Worm (Caenorhabditis elegans) whole organism, L1 larva: ENCODE results near the gene F36D4.6.
A peak's percentile ranks its signal among the peaks of the same experiment; 100 is the strongest.

Experiments used
- C04F5.9 ChIP-seq: sonication (generic microtip); optimal IDR thresholded peaks from 2 replicates; lab custom pipeline; 2016; ENCODE audit warnings: missing genetic modification characterization, missing compliant biosample characterization
- C16A3.4 ChIP-seq: fragments of 150-350 bp; optimal IDR thresholded peaks from 2 replicates; lab custom pipeline; 2014; ENCODE audit warnings: missing biosample characterization, missing genetic modification characterization
- F16B12.6 ChIP-seq: fragments of 150-350 bp; optimal IDR thresholded peaks from 2 replicates; lab custom pipeline; 2014; ENCODE audit warnings: missing biosample characterization, missing genetic modification characterization
- aly-2 ChIP-seq: fragments of 150-350 bp; optimal IDR thresholded peaks from 2 replicates; lab custom pipeline; 2014; ENCODE audit warnings: missing biosample characterization, missing genetic modification characterization
- blmp-1 ChIP-seq: fragments of 150-350 bp; optimal IDR thresholded peaks from 2 replicates; lab custom pipeline; 2014; ENCODE audit warnings: missing biosample characterization, missing genetic modification characterization
- ceh-8 ChIP-seq: fragments of 200-800 bp; sonication (Bioruptor generic); optimal IDR thresholded peaks from 2 replicates; lab custom pipeline; 2018; ENCODE audit warnings: mild to moderate bottlenecking, missing genetic modification characterization, moderate library complexity, missing compliant biosample characterization
- ceh-88 ChIP-seq: fragments of 200-800 bp; sonication (Bioruptor generic); IDR thresholded peaks from 2 replicates; pipeline ENCODE4 v1.3.6; 2022; ENCODE audit warnings: missing genetic modification characterization, missing compliant biosample characterization
- dpl-1 ChIP-seq, 3 experiments: fragments of 150-350 bp in 2 of 3; sonication (generic microtip) in 1 of 3; optimal IDR thresholded peaks; 2 replicates each; lab custom pipeline; 2014 to 2017; ENCODE audit warnings: missing biosample characterization in 3 of 3, missing genetic modification characterization in 3 of 3, missing genetic modification reagents in 3 of 3
- dsc-1 ChIP-seq: sonication (generic microtip); optimal IDR thresholded peaks from 2 replicates; lab custom pipeline; 2016; ENCODE audit warnings: mild to moderate bottlenecking, missing genetic modification characterization, missing compliant biosample characterization
- efl-1 ChIP-seq, 4 experiments: fragments of 150-350 bp; optimal IDR thresholded peaks in 3 of 4; peaks in 1 of 4; 1 replicate in 1 of 4; 2 replicates in 3 of 4; lab custom pipeline; 2014; ENCODE audit warnings: missing biosample characterization in 2 of 4, missing genetic modification characterization in 2 of 4, missing genetic modification reagents in 2 of 4
- efl-3 ChIP-seq: fragments of 200-800 bp; sonication (Bioruptor generic); optimal IDR thresholded peaks from 2 replicates; lab custom pipeline; 2018; ENCODE audit warnings: mild to moderate bottlenecking, missing genetic modification characterization, missing compliant biosample characterization
- egl-13 ChIP-seq: sonication (generic microtip); optimal IDR thresholded peaks from 2 replicates; lab custom pipeline; 2016; ENCODE audit warnings: missing genotype, missing genetic modification reagents, missing genetic modification characterization, missing compliant biosample characterization
- ets-5 ChIP-seq: fragments of 200-800 bp; sonication (Bioruptor generic); IDR thresholded peaks from 2 replicates; pipeline ENCODE4 v1.3.6; 2022; ENCODE audit warnings: missing genetic modification characterization, missing compliant biosample characterization
- fkh-4 ChIP-seq: sonication (generic microtip); optimal IDR thresholded peaks from 2 replicates; lab custom pipeline; 2016; ENCODE audit warnings: missing compliant biosample characterization, missing genetic modification characterization, borderline replicate concordance
- fkh-8 ChIP-seq: sonication (generic microtip); optimal IDR thresholded peaks from 2 replicates; lab custom pipeline; 2016; ENCODE audit warnings: mild to moderate bottlenecking, missing genetic modification characterization, missing compliant biosample characterization
- irx-1 ChIP-seq: sonication (generic microtip); optimal IDR thresholded peaks from 2 replicates; lab custom pipeline; 2016; ENCODE audit warnings: missing genetic modification characterization, missing compliant biosample characterization
- isw-1 ChIP-seq: fragments of 200-800 bp; sonication (Bioruptor generic); IDR thresholded peaks from 2 replicates; pipeline ENCODE4 v1.3.6; 2022; ENCODE audit warnings: missing genetic modification characterization, missing compliant biosample characterization
- lin-13 ChIP-seq: fragments of 150-350 bp; optimal IDR thresholded peaks from 2 replicates; lab custom pipeline; 2014; ENCODE audit warnings: missing biosample characterization, missing genetic modification reagents, missing genetic modification characterization
- lin-15B ChIP-seq: fragments of 150-350 bp; sonication (generic microtip); optimal IDR thresholded peaks from 3 replicates; lab custom pipeline; 2014; ENCODE audit warnings: missing biosample characterization, missing genetic modification characterization
- lir-3 ChIP-seq: sonication (generic microtip); optimal IDR thresholded peaks from 2 replicates; lab custom pipeline; 2016; ENCODE audit warnings: mild to moderate bottlenecking, missing genetic modification characterization, moderate library complexity, missing compliant biosample characterization; ENCODE audit not compliant: poor library complexity
- mab-9 ChIP-seq: fragments of 200-800 bp; sonication (Bioruptor generic); IDR thresholded peaks from 2 replicates; pipeline ENCODE4 v1.3.6; 2022; ENCODE audit warnings: missing genetic modification reagents, missing genetic modification characterization, missing compliant biosample characterization
- mdl-1 ChIP-seq, 2 experiments: fragments of 150-350 bp; optimal IDR thresholded peaks; 2 replicates each; lab custom pipeline; 2014 to 2017; ENCODE audit warnings: missing biosample characterization in 2 of 2, missing genetic modification characterization in 2 of 2, inconsistent platforms in 1 of 2
- mef-2 ChIP-seq: fragments of 150-350 bp; optimal IDR thresholded peaks from 2 replicates; lab custom pipeline; 2014; ENCODE audit warnings: missing biosample characterization, missing genetic modification characterization
- mep-1 ChIP-seq: fragments of 150-350 bp; optimal IDR thresholded peaks from 2 replicates; lab custom pipeline; 2014; ENCODE audit warnings: missing biosample characterization, missing genetic modification characterization
- nhr-12 ChIP-seq: sonication (generic microtip); optimal IDR thresholded peaks from 2 replicates; lab custom pipeline; 2017; ENCODE audit warnings: missing biosample characterization, missing genetic modification characterization
- nhr-28 ChIP-seq: fragments of 150-350 bp; optimal IDR thresholded peaks from 2 replicates; lab custom pipeline; 2014; ENCODE audit warnings: missing biosample characterization, missing genetic modification characterization
- nhr-47 ChIP-seq: sonication (generic microtip); optimal IDR thresholded peaks from 2 replicates; lab custom pipeline; 2016; ENCODE audit warnings: mild to moderate bottlenecking, missing genetic modification characterization, moderate library complexity, missing compliant biosample characterization
- nhr-71 ChIP-seq: sonication (generic microtip); optimal IDR thresholded peaks from 2 replicates; lab custom pipeline; 2016; ENCODE audit warnings: mild to moderate bottlenecking, missing genetic modification characterization, moderate library complexity, missing compliant biosample characterization
- nhr-77 ChIP-seq: fragments of 150-350 bp; optimal IDR thresholded peaks from 2 replicates; lab custom pipeline; 2014; ENCODE audit warnings: missing biosample characterization, missing genetic modification characterization
- pax-3 ChIP-seq: fragments of 200-800 bp; sonication (Bioruptor generic); optimal IDR thresholded peaks from 2 replicates; lab custom pipeline; 2018; ENCODE audit warnings: mild to moderate bottlenecking, missing genetic modification characterization, moderate library complexity, missing compliant biosample characterization
- pqm-1 ChIP-seq: sonication (generic microtip); optimal IDR thresholded peaks from 3 replicates; lab custom pipeline; 2017; ENCODE audit warnings: missing biosample characterization, missing genetic modification characterization
- rnt-1 ChIP-seq: sonication (generic microtip); optimal IDR thresholded peaks from 2 replicates; lab custom pipeline; 2016; ENCODE audit warnings: mild to moderate bottlenecking, missing genetic modification characterization, moderate library complexity, missing compliant biosample characterization
- sox-4 ChIP-seq: sonication (generic microtip); optimal IDR thresholded peaks from 2 replicates; lab custom pipeline; 2016; ENCODE audit warnings: missing genetic modification characterization, missing compliant biosample characterization
- sptf-1 ChIP-seq: fragments of 150-350 bp; optimal IDR thresholded peaks from 2 replicates; lab custom pipeline; 2014; ENCODE audit warnings: missing biosample characterization, missing genetic modification characterization
- swsn-7 ChIP-seq: sonication (generic microtip); optimal IDR thresholded peaks from 2 replicates; lab custom pipeline; 2016; ENCODE audit warnings: missing genetic modification characterization, missing compliant biosample characterization
- tbx-2 ChIP-seq: sonication (generic microtip); optimal IDR thresholded peaks from 2 replicates; lab custom pipeline; 2016; ENCODE audit warnings: missing genetic modification characterization, missing compliant biosample characterization
- tlp-1 ChIP-seq: fragments of 150-350 bp; optimal IDR thresholded peaks from 2 replicates; lab custom pipeline; 2014; ENCODE audit warnings: missing biosample characterization, missing genetic modification characterization
- unc-86 ChIP-seq: sonication (generic microtip); optimal IDR thresholded peaks from 2 replicates; lab custom pipeline; 2016; ENCODE audit warnings: missing genetic modification characterization, missing compliant biosample characterization
- unc-98 ChIP-seq: fragments of 200-800 bp; sonication (Bioruptor generic); IDR thresholded peaks from 2 replicates; pipeline ENCODE4 v1.3.6; 2022; ENCODE audit warnings: missing genetic modification characterization, missing compliant biosample characterization
- xbp-1 ChIP-seq: sonication (generic microtip); optimal IDR thresholded peaks from 2 replicates; lab custom pipeline; 2016; ENCODE audit warnings: missing genetic modification characterization, missing compliant biosample characterization
- ztf-11 ChIP-seq, 2 experiments: sonication (generic microtip); optimal IDR thresholded peaks; 2 replicates each; lab custom pipeline; 2016 to 2017; ENCODE audit warnings: missing genetic modification characterization in 2 of 2, missing biosample characterization in 1 of 2, missing compliant biosample characterization in 1 of 2

Gene F36D4.6

ce11 chrV:9427075-9427474 lies at the start of gene F36D4.6:
Gene F36D4.6 (minus strand): TSS chrV:9427175.
- TF ChIP-seq irx-1 (no peak), nhr-77 (tag; lab: Kevin White, UChicago) (no peak), nhr-12 (tag; lab: Kevin White, UChicago) (no peak), efl-1 (optimal IDR thresholded peaks at IDR 0.05; lab: Kevin White, UChicago) (no peak), efl-1 (GFP tag; optimal IDR thresholded peaks at IDR 0.05 in 1 of 2; lab: Kevin White, UChicago) (peak in 1 of 2 experiments; percentile 50)

DNA sequence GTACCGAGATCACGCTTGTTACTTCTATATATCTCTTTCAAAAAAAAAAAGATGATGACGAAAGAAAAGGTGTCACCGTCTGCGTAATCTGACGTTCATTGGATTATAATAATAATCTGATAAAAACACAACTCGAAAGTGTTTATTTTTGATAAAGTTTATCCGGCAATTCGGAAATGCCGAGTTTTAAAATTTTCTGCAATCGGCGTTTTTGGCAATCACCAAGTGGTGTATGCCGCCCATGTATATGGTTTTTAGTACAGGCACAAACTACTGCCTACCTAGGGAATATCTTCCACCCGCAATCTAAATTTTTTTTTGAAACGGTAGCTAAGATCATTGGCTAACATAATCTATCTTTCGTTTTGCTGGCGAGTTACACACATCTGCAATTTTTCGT lies 46.9 kb upstream of the F36D4.6 start:
- TF ChIP-seq pax-3: peak; percentile 55
- no peak for TF ChIP-seq lin-13 (GFP tag; lab: Kevin White, UChicago)
- peak; percentile 60 for TF ChIP-seq nhr-47 (tag; lab: Kevin White, UChicago)
- peak; percentile 18 for TF ChIP-seq blmp-1
- peak; percentile 66 for TF ChIP-seq dsc-1 (tag; lab: Kevin White, UChicago)
- peak; percentile 24 for TF ChIP-seq fkh-8
- TF ChIP-seq sox-4: peak; percentile 19
- no peak for TF ChIP-seq unc-86

ce11 chrV:9471675-9472074 lies 44.7 kb upstream of the F36D4.6 start, which contains the start of gene flp-6:
Gene flp-6 (plus strand): TSS chrV:9471975.
- TF ChIP-seq sox-4: no peak
- no peak for TF ChIP-seq isw-1 (GFP tag; lab: Robert Waterston, UW)
- TF ChIP-seq pqm-1: no peak
- no peak for TF ChIP-seq C04F5.9 (tag; lab: Kevin White, UChicago)
- no peak for TF ChIP-seq ets-5
- TF ChIP-seq ceh-88 (GFP tag; lab: Robert Waterston, UW): no peak
- no peak for TF ChIP-seq mef-2
- TF ChIP-seq mep-1 (tag; lab: Kevin White, UChicago): no peak
- no peak for TF ChIP-seq ztf-11 (tag; optimal IDR thresholded peaks at IDR 0.05; lab: Kevin White, UChicago)
- no peak for TF ChIP-seq fkh-8
- no peak for TF ChIP-seq tlp-1 (tag; lab: Kevin White, UChicago)
- TF ChIP-seq unc-98 (GFP tag; lab: Robert Waterston, UW): no peak

DNA sequence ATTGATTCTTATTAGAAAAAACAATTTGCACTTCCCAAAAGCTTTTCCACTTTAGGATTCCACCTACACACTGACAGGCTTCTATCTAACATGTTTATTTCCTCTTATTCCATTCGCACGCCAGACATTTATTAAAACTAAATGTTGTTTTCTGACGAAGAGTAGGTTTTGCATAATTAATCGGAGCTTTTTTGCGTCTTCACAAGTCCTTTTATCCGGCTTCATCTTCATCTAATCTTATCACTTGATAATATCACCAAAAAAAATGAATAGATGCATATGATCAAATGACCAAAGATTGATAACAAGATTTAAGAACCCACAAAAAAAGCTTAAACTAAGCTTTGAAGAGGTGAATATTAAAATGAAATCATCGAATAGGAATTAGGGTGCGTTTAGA lies 38.6 kb upstream of the F36D4.6 start:
- TF ChIP-seq xbp-1: no peak
- TF ChIP-seq nhr-71 (tag; lab: Kevin White, UChicago): peak; percentile 35
- TF ChIP-seq rnt-1 (tag; lab: Kevin White, UChicago): no peak
- no peak for TF ChIP-seq ceh-8 (GFP tag; lab: Kevin White, UChicago)
- TF ChIP-seq fkh-4 (tag; lab: Kevin White, UChicago): peak; percentile 52
- TF ChIP-seq pax-3: peak; percentile 80
- TF ChIP-seq mdl-1 (tag; optimal IDR thresholded peaks at IDR 0.05; lab: Kevin White, UChicago): no peak
- TF ChIP-seq mef-2: no peak
- TF ChIP-seq sox-4: peak; percentile 45
- peak; percentile 47 for TF ChIP-seq egl-13 (tag; lab: Kevin White, UChicago)
- no peak for TF ChIP-seq sptf-1
- TF ChIP-seq nhr-47 (tag; lab: Kevin White, UChicago): peak; percentile 22
- peak; percentile 16 for TF ChIP-seq fkh-8
- peak; percentile 98 for TF ChIP-seq dsc-1 (tag; lab: Kevin White, UChicago)
- TF ChIP-seq C04F5.9 (tag; lab: Kevin White, UChicago): no peak
- no peak for TF ChIP-seq aly-2

DNA sequence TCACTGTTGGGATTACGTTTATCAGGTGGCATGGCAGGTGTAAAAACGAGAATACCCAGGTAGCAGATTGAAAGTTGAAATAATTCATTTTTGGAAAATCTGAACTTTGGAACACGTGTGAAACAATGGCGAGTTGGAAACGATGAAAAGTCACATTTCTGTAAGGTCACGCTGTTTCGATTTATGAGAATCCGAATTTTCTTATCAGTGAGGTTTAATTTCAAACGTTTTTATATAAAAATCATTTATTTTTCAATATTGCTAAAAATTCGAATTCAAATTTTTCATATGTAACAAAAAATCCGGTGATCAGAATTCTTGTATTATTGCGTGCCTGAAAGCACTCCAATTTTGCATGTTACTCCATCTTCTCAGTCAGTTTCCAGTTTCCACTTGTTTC lies 35.6 kb upstream of the F36D4.6 start, which contains the start of gene F07D3.3:
Gene F07D3.3 (minus strand): TSS at position 101 of the 400 bp plus-strand sequence.
- TF ChIP-seq dsc-1 (tag; lab: Kevin White, UChicago): no peak
- TF ChIP-seq dpl-1 (GFP tag; optimal IDR thresholded peaks at IDR 0.05; lab: Kevin White, UChicago): no peak
- no peak for TF ChIP-seq lin-15B (tag; lab: Kevin White, UChicago)
- no peak for TF ChIP-seq nhr-28 (tag; lab: Kevin White, UChicago)
- no peak for TF ChIP-seq fkh-4 (tag; lab: Kevin White, UChicago)
- TF ChIP-seq egl-13 (tag; lab: Kevin White, UChicago): no peak
- no peak for TF ChIP-seq mab-9
- no peak for TF ChIP-seq swsn-7
- TF ChIP-seq C16A3.4 (tag; lab: Kevin White, UChicago): no peak
- TF ChIP-seq nhr-47 (tag; lab: Kevin White, UChicago): no peak
- no peak for TF ChIP-seq efl-3 (GFP tag; lab: Kevin White, UChicago)
- TF ChIP-seq lir-3 (tag; lab: Kevin White, UChicago): no peak
- TF ChIP-seq F16B12.6: no peak
- no peak for TF ChIP-seq ceh-8 (GFP tag; lab: Kevin White, UChicago)
- no peak for TF ChIP-seq unc-98 (GFP tag; lab: Robert Waterston, UW)
- TF ChIP-seq tbx-2: no peak
- TF ChIP-seq sptf-1: no peak
